Worm (Caenorhabditis elegans): ENCODE data around the gene nhr-129.

ce11 chrV:13282958-13283357 lies 47.9 kb downstream of the nhr-129 start:
- TF ChIP-seq ceh-13 (GFP tag; optimal IDR thresholded peaks at IDR 0.05): no peak
- no peak for TF ChIP-seq pes-1 (GFP tag; IDR thresholded peaks at IDR 0.05)
- no peak for TF ChIP-seq F13C5.2 (tag; optimal IDR thresholded peaks at IDR 0.05)
- TF ChIP-seq scrt-1 (GFP tag; IDR thresholded peaks at IDR 0.05): no peak
- no peak for TF ChIP-seq tbx-37 (GFP tag; conservative IDR thresholded peaks at IDR 0.05)
- TF ChIP-seq hmbx-1 (tag; optimal IDR thresholded peaks at IDR 0.05): no peak
- no peak for TF ChIP-seq tbx-11 (GFP tag; IDR thresholded peaks at IDR 0.05)

Measured in whole organism, early embryonic.